Fruit fly (Drosophila melanogaster) whole organism, pupa: Measurements from ENCODE around the gene Pten.

Experiments
- CG13204 ChIP-seq: fragments of 200-800 bp; sonication (Bioruptor generic); optimal IDR thresholded peaks from 2 replicates; lab custom pipeline; 2018; ENCODE audit warnings: missing biosample characterization, mild to moderate bottlenecking, missing genetic modification characterization, moderate library complexity
- CG34367 ChIP-seq: fragments of 200-800 bp; sonication (Bioruptor generic); optimal IDR thresholded peaks from 2 replicates; lab custom pipeline; 2018; ENCODE audit warnings: missing biosample characterization, mild to moderate bottlenecking, missing genetic modification characterization
- CG4496 ChIP-seq: fragments of 200-800 bp; sonication (Bioruptor generic); IDR thresholded peaks from 3 replicates; pipeline ENCODE4 v1.3.6; 2022; ENCODE audit warnings: missing biosample characterization, missing genetic modification characterization
- Snoo ChIP-seq: fragments of 200-800 bp; sonication (Bioruptor generic); optimal IDR thresholded peaks from 3 replicates; lab custom pipeline; 2017; ENCODE audit warnings: missing biosample characterization, mild to moderate bottlenecking, missing genetic modification characterization, inconsistent platforms
- fd96Ca ChIP-seq: fragments of 200-800 bp; sonication (Bioruptor generic); IDR thresholded peaks from 3 replicates; pipeline ENCODE4 v1.3.6; 2022; ENCODE audit warnings: missing biosample characterization, missing genetic modification characterization

Gene Pten

DNA sequence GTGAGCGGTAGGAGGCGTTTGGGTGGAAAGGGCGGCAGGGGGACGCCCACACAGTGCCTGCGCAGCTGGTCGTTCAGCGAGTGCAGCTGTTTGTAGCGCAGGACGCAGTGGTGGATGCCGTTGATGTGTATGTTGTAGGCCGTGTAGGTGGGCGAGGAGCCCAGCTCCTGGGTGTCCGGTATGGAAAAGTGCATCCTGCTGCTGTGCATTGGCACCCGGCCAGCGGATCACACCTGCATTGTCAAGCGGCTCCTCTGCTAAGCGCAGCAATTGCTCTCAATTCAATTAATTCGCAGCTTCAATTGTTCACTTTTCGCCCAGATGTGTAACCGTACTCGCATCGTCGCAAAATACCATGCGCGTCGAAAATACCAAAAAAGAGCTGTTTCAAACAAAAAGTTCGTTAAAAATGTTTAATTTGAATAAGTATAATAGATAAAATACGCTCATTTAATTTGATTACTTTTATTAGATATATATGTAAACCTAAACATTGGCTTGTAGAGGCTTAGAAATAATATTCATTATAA is 54.2 kb downstream of the Pten start, which contains the start of gene Snx17:
TSS of gene Snx17 (minus strand) at position 329 of the 530 bp plus-strand sequence.
- no peak for TF ChIP-seq CG13204
- TF ChIP-seq Snoo (tag; lab: Kevin White, UChicago), result no peak
- TF ChIP-seq fd96Ca (GFP tag; lab: Robert Waterston, UW), result no peak
- TF ChIP-seq CG4496 (GFP tag; lab: Robert Waterston, UW), result no peak
- TF ChIP-seq CG34367, result no peak
